Worm (Caenorhabditis elegans): ENCODE results near the gene pro-1.

ce11 chrII:10564578-10564977 is 22.8 kb upstream of the pro-1 start, which contains the start of the genes C06A1.6 and C06A1.7:
- TF ChIP-seq ama-1 (optimal IDR thresholded peaks at IDR 0.05), result no peak
- no peak for TF ChIP-seq tra-4 (tag; optimal IDR thresholded peaks at IDR 0.05)
- no peak for TF ChIP-seq ets-7 (tag; optimal IDR thresholded peaks at IDR 0.05)
- TF ChIP-seq hnd-1 (tag; optimal IDR thresholded peaks at IDR 0.05), result no peak
- TF ChIP-seq flt-1 (GFP tag; IDR thresholded peaks at IDR 0.05), result no peak
